Worm (Caenorhabditis elegans): ENCODE data around the gene T19H5.6.

DNA sequence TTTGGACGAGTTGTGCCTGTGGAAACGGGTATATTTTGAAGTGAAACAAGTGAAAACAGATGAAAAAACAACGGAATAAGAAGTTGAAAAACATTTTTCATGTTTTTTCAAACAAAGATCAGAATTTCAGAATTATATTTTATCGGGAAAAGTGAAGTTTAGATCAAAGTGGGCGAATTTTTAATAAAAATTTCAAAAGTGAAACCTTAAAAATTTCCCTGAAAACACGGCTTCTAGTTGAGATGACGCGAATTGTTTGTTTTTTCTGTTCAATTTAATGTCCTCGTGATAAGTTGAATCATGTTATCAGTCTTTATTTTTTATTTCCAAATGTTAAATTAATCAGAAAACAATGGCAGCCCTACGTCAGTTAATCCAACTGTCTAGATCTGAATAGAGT lies 37.2 kb upstream of the T19H5.6 start, which contains the start of gene gcy-3:
- TF ChIP-seq klf-2 (GFP tag; conservative IDR thresholded peaks at IDR 0.05) (no peak), flt-1 (GFP tag; IDR thresholded peaks at IDR 0.05) (no peak), ztf-23 (GFP tag; IDR thresholded peaks at IDR 0.05) (no peak), ztf-29 (GFP tag; IDR thresholded peaks at IDR 0.05) (no peak)
